Worm (Caenorhabditis elegans) whole organism, early embryonic: ENCODE results near the gene srw-57.

Experiments used
- B0310.2 ChIP-seq: sonication (generic microtip); optimal IDR thresholded peaks from 2 replicates; lab custom pipeline; 2016; ENCODE audit warnings: mild to moderate bottlenecking, missing genetic modification characterization, missing compliant biosample characterization
- ama-1 ChIP-seq: fragments of 150-350 bp; optimal IDR thresholded peaks from 2 replicates; lab custom pipeline; 2014
- ceh-36 ChIP-seq: sonication (generic microtip); optimal IDR thresholded peaks from 2 replicates; lab custom pipeline; 2016; ENCODE audit warnings: missing genetic modification characterization, inconsistent platforms, missing compliant biosample characterization
- flt-1 ChIP-seq: fragments of 200-800 bp; sonication (Bioruptor generic); IDR thresholded peaks from 2 replicates; pipeline ENCODE4 v1.3.6; 2022; ENCODE audit warnings: missing genetic modification characterization, missing compliant biosample characterization
- pes-1 ChIP-seq: fragments of 200-800 bp; sonication (Bioruptor generic); IDR thresholded peaks from 2 replicates; pipeline ENCODE4 v1.3.6; 2022; ENCODE audit warnings: missing genetic modification reagents, missing genetic modification characterization, missing compliant biosample characterization
- scrt-1 ChIP-seq: fragments of 200-800 bp; sonication (Bioruptor generic); IDR thresholded peaks from 2 replicates; pipeline ENCODE4 v1.3.6; 2022; ENCODE audit warnings: missing genetic modification characterization, missing compliant biosample characterization

ce11 chrV:15988074-15988473, 33.2 kb upstream of the srw-57 start, which contains the start of gene F36G9.15:
- no peak for TF ChIP-seq B0310.2 (tag; lab: Kevin White, UChicago)
- TF ChIP-seq ama-1 (lab: Kevin White, UChicago), result no peak
- no peak for TF ChIP-seq scrt-1 (GFP tag; lab: Robert Waterston, UW)
- TF ChIP-seq ceh-36 (tag; lab: Kevin White, UChicago), result no peak
- TF ChIP-seq pes-1 (GFP tag; lab: Robert Waterston, UW), result no peak
- no peak for TF ChIP-seq flt-1 (GFP tag; lab: Robert Waterston, UW)
